Fruit fly (Drosophila melanogaster) ovary, adult (tissue): ENCODE results near the gene Ccp84Ae.

Experiments
- CG17801 ChIP-seq: fragments of 200-800 bp; optimal IDR thresholded peaks from 2 replicates; lab custom pipeline; 2019; ENCODE audit warnings: missing biosample characterization, mild to moderate bottlenecking, missing genetic modification characterization, moderate library complexity; ENCODE audit not compliant: partially characterized antibody

Ccp84Ae gene

dm6 chr3R:6683135-6683534 lies 8.4 kb downstream of the Ccp84Ae start:
- TF ChIP-seq CG17801 (GFP tag; lab: Kevin White, UChicago) = no peak

dm6 chr3R:6678480-6678879 lies 13.1 kb downstream of the Ccp84Ae start, which contains the start of gene lab:
TSS of gene lab (minus strand) at chr3R:6678590.
- TF ChIP-seq CG17801 (GFP tag; lab: Kevin White, UChicago) = no peak

- no peak for TF ChIP-seq CG17801 (GFP tag; lab: Kevin White, UChicago)
These were observed 17.0 kb downstream of the Ccp84Ae start for dm6 chr3R:6674548-6674947.

dm6 chr3R:6672303-6673007 lies 19.1 kb downstream of the Ccp84Ae start:
- no peak for TF ChIP-seq CG17801 (GFP tag; lab: Kevin White, UChicago)

- no peak for TF ChIP-seq CG17801 (GFP tag; lab: Kevin White, UChicago)
These were observed 23.3 kb downstream of the Ccp84Ae start for dm6 chr3R:6668234-6668633.

- TF ChIP-seq CG17801 (GFP tag; lab: Kevin White, UChicago) = no peak
These were observed 24.3 kb downstream of the Ccp84Ae start for dm6 chr3R:6667245-6667644.

- TF ChIP-seq CG17801 (GFP tag; lab: Kevin White, UChicago) = no peak
These were observed 26.4 kb downstream of the Ccp84Ae start for dm6 chr3R:6665117-6665654.

dm6 chr3R:6664371-6665116 lies 27.0 kb downstream of the Ccp84Ae start:
- TF ChIP-seq CG17801 (GFP tag; lab: Kevin White, UChicago) = no peak

dm6 chr3R:6663289-6663666 lies 28.3 kb downstream of the Ccp84Ae start:
- TF ChIP-seq CG17801 (GFP tag; lab: Kevin White, UChicago) = no peak

dm6 chr3R:6662613-6663288 lies 28.8 kb downstream of the Ccp84Ae start:
- TF ChIP-seq CG17801 (GFP tag; lab: Kevin White, UChicago) = no peak

- TF ChIP-seq CG17801 (GFP tag; lab: Kevin White, UChicago) = no peak
These were observed 31.6 kb downstream of the Ccp84Ae start, which contains the start of gene agt for dm6 chr3R:6659941-6660340. TSS of gene agt (minus strand) at chr3R:6660100.

dm6 chr3R:6657278-6658246 lies 34.0 kb downstream of the Ccp84Ae start, which contains the start of the genes CG1307 and twr:
TSS of gene CG1307 (minus strand) at chr3R:6657442.
TSS of gene twr (plus strand) at chr3R:6657882.
- no peak for TF ChIP-seq CG17801 (GFP tag; lab: Kevin White, UChicago)

- TF ChIP-seq CG17801 (GFP tag; lab: Kevin White, UChicago) = no peak
These were observed 44.8 kb downstream of the Ccp84Ae start, which contains the start of gene Taf1 for dm6 chr3R:6646740-6647139. TSS of gene Taf1 (plus strand) at chr3R:6646889.

- TF ChIP-seq CG17801 (GFP tag; lab: Kevin White, UChicago) = no peak
These were observed 47.2 kb downstream of the Ccp84Ae start, which contains the start of gene Ass for dm6 chr3R:6644334-6644733. TSS of gene Ass (minus strand) at chr3R:6644434.
